Worm (Caenorhabditis elegans): Measurements from ENCODE around the gene F09E10.1.

F09E10.1 gene

DNA sequence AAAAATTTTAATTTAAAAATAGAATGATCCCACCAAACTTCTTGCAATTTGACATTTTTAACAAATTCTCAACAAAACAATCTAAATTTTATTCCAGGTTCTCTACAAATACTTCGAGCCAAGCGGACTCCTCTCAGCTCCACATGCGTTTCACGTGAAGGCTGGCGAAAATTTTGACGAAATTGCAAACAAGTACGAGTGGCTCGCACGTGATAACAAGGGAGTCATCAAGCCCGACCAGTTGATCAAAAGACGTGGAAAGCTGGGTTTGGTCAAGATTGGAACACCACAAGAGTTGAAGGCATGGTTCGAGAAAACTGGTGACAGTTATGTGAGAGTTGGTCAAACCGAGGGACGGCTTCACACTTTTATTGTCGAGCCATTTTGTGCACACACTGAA lies 23.0 kb upstream of the F09E10.1 start:
- TF ChIP-seq him-1 (tag; optimal IDR thresholded peaks at IDR 0.05) (no peak), dao-5 (tag; optimal IDR thresholded peaks at IDR 0.05) (no peak), W03F9.2 (tag; optimal IDR thresholded peaks at IDR 0.05) (no peak)

DNA sequence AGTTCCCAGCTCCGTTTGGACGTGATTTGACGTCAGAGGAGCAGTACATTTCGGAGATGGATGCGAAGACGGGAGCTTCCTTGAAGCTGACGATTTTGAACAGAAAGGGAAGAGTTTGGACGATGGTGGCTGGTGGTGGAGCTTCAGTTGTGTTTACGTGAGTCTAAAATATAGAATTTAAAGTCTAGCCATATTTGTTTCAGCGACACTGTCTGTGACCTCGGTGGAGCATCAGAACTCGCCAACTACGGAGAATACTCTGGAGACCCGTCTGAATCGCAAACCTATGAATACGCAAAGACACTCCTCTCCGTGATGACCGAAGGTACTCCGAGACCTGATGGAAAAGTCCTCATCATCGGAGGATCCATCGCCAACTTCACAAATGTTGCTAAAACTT lies 22.0 kb upstream of the F09E10.1 start:
- TF ChIP-seq dao-5 (tag; optimal IDR thresholded peaks at IDR 0.05) (no peak), W03F9.2 (tag; optimal IDR thresholded peaks at IDR 0.05) (no peak)

DNA sequence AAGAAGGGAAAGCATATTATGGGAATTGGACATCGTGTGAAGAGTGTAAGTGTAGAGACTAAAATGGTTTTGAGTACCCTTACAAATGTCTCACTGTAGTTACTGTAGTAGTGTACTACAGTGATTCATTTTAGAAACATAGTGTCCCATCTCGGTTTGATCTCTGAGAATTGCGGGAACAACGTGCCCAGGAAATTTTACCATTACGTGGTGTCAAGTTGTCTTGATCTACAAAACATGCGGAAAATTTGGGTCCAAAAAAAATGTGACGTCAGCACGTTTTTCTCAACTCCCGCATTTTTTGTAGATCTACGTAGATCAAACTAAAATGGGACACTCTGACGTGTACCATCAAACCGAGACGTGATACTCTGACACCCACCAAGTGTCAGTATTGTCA lies 19.4 kb upstream of the F09E10.1 start:
- TF ChIP-seq W03F9.2 (tag; optimal IDR thresholded peaks at IDR 0.05), result no peak
- no peak for TF ChIP-seq dao-5 (tag; optimal IDR thresholded peaks at IDR 0.05)
- TF ChIP-seq him-1 (tag; optimal IDR thresholded peaks at IDR 0.05), result no peak

DNA sequence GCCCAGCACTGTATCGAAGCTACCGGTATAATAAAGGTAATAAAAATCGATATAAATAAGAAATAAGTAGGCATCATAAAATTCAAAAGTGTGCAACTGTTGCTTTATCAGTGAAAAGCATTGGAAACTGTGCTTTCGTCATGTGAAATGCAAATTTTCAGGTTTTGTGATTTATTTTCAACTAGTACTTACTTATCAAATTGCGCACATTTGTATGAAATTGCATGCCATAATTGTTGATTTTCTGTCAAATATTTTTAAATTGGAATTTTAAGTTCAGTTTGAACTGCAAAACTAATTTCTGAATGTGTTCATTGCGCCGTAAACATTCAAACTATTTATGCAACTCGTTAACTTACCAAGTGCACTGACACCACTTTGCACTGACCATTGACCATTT lies 16.9 kb upstream of the F09E10.1 start, which contains the start of gene D1005.4:
TSS of gene D1005.4 (minus strand) at position 101 of the 400 bp plus-strand sequence.
- TF ChIP-seq him-1 (tag; optimal IDR thresholded peaks at IDR 0.05), result no peak
- no peak for TF ChIP-seq dao-5 (tag; optimal IDR thresholded peaks at IDR 0.05)
- no peak for TF ChIP-seq W03F9.2 (tag; optimal IDR thresholded peaks at IDR 0.05)

DNA sequence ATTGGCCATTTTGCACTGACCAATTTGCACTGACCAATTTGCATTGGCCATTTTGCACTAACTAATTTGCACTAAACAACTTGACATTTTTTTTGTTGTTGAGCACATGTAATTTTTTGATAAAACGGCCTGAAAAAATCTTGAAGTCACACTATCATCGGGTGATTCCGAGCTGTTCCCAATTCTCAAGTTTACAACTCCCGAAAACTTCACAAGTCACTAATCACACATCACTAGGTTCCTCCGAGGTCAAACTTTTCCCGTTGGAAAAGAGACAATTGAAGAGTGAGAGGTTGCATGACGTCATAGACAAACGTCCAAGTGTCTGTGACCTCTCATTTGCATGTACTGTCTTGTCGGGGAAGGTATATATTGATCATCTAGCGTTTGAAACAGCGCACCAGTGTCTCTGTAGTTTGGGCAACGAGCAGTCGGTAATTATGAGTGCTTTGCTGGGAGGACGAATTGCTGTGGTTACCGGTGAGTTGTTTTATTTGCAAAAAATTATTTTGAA lies 16.4 kb upstream of the F09E10.1 start, which contains the start of the genes D1005.10 and dhs-25:
TSS of gene D1005.10 (minus strand) at position 51 of the 514 bp plus-strand sequence.
TSS of gene dhs-25 (plus strand) at position 398 of the 514 bp plus-strand sequence.
- peak; percentile 53 for TF ChIP-seq W03F9.2 (tag; optimal IDR thresholded peaks at IDR 0.05)
- no peak for TF ChIP-seq dao-5 (tag; optimal IDR thresholded peaks at IDR 0.05)

DNA sequence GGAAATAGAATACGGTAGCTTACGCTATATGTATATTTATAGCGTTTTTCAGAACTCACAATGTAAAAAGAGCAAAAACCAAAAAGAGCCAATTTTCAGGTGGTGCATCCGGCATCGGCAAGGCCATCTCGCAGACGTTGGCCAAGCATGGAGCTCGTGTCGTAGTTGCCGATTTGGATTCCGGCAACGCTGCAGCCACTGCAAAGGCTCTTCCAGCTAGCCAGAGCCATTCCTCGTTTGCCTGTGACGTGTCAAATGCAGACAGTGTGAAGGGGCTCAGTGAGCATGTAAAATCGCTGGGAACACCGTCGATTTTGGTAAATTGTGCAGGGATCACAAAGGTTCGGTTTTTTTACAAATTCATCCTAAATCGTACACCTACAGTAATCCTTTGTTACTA lies 15.5 kb upstream of the F09E10.1 start:
- no peak for TF ChIP-seq dao-5 (tag; optimal IDR thresholded peaks at IDR 0.05)
- TF ChIP-seq W03F9.2 (tag; optimal IDR thresholded peaks at IDR 0.05), result no peak
- no peak for TF ChIP-seq him-1 (tag; optimal IDR thresholded peaks at IDR 0.05)

DNA sequence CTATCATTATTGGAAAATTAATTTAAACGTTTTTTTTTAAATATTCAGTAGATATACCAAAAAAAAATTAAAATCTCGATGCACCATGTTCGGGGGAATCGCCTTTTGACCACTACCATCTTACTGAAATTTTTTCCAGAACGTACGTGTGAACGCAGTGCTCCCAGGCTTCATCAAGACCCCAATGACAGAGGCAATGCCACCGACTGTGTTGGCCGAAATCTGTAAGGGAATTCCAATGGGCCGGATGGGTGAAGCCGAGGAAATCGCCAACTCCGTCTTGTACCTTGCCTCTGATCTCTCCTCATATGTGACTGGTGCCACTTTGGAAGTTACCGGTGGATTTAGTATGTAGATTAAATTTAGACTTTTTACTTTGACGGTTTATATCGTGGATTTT lies 13.8 kb upstream of the F09E10.1 start:
- TF ChIP-seq dao-5 (tag; optimal IDR thresholded peaks at IDR 0.05), result no peak
- no peak for TF ChIP-seq W03F9.2 (tag; optimal IDR thresholded peaks at IDR 0.05)
- no peak for TF ChIP-seq him-1 (tag; optimal IDR thresholded peaks at IDR 0.05)

DNA sequence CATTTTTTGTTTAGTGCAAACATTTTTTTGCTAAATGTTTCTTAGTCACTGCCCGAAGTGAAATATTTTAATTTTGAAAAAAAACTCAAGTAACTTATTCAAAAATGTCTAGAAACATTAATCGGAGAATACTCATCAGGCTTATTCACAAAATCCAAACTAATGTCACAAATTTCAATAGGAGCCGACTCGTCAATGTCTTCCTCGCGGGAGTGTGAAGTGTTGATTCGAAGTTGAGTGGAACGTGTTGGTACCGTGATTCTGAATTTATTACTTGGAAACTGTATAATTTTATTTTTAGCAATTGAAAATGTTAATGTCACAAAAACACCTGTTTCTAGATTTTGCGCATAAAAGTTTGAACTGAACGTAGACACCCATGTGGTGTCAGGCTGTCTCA lies 13.0 kb upstream of the F09E10.1 start:
- no peak for TF ChIP-seq dao-5 (tag; optimal IDR thresholded peaks at IDR 0.05)
- TF ChIP-seq him-1 (tag; optimal IDR thresholded peaks at IDR 0.05), result no peak
- TF ChIP-seq W03F9.2 (tag; optimal IDR thresholded peaks at IDR 0.05), result no peak

DNA sequence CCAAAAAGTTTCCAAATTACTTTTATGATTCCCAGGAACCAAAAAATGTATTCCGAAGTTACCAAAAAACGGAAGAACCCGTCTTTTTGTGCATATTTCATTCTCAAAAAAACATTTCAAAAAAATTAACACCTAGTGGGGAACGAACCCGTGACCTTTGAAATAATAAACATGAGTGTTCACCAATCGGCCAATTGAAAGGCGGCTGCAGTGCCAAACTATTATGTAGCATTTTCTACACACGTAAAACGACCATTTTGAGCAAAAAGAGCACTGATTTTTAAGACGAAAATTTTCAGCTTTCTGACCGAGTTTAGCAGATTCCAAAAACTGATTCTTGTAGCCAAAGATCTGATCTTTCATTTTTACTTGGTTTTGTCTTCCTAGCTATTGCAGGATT lies 11.6 kb upstream of the F09E10.1 start:
- TF ChIP-seq him-1 (tag; optimal IDR thresholded peaks at IDR 0.05), result no peak
- no peak for TF ChIP-seq W03F9.2 (tag; optimal IDR thresholded peaks at IDR 0.05)
- TF ChIP-seq dao-5 (tag; optimal IDR thresholded peaks at IDR 0.05), result no peak

DNA sequence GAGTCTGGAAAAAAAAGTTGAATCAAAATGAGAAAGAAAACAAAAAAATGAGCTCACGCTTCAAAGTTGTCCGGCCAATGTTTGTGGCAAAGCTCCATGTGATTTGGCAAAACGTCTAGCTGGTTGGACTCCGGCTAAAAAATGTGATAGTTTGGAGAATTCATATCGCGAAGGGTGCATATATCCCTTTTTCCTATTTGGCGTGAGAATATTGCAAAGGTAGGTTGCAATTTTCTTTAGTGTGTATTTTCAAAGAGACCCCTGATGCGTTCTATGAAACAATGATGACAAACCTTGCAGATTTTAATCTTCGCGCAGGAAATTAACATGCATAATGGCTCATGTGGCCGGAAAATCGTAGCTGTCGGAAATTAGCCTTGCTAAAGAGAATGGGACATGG lies 10.4 kb upstream of the F09E10.1 start:
- TF ChIP-seq dao-5 (tag; optimal IDR thresholded peaks at IDR 0.05) (no peak), him-1 (tag; optimal IDR thresholded peaks at IDR 0.05) (no peak), W03F9.2 (tag; optimal IDR thresholded peaks at IDR 0.05) (no peak)

DNA sequence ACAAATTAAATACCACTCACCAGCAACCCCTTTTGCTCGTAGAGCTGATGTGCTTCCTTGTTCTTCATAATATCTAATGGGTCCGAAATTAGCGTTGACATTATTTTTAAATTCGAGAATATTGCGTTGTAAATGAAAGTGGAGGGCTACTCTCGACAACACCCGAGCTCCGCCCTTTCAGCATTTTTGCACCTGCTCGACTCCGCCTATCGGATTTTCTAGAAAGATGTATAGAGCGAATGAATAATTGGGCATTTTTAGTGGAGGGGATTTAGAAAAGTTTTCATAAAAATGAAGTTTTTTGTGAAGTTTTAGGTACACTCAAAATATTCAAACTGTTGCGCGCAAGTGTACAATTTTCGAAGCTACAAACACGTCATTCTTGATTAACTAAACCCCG lies 8.3 kb upstream of the F09E10.1 start, which contains the start of gene F09E10.5:
TSS of gene F09E10.5 (minus strand) at position 101 of the 400 bp plus-strand sequence.
- TF ChIP-seq him-1 (tag; optimal IDR thresholded peaks at IDR 0.05), result no peak
- no peak for TF ChIP-seq W03F9.2 (tag; optimal IDR thresholded peaks at IDR 0.05)
- TF ChIP-seq dao-5 (tag; optimal IDR thresholded peaks at IDR 0.05), result no peak

DNA sequence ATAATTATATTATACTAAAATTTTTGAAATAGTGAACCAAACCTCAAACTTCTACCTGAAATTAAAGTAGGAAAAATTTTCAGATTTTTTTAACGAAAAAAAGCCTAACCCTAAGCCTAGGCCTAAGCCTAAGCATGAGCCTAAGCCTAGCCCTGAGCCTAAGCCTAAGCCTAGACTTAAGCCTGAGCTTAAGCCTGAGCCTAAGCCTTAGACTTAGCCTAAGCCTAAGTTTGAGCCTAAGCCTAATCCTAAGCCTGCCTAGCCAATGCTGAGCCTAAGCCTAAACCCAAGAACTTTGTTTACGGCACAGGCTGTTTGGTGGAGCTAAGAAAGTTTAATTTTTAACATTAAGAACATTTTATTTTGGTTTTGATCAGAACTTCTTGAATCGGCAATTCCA lies 6.6 kb upstream of the F09E10.1 start:
- no peak for TF ChIP-seq W03F9.2 (tag; optimal IDR thresholded peaks at IDR 0.05)
- no peak for TF ChIP-seq him-1 (tag; optimal IDR thresholded peaks at IDR 0.05)
- no peak for TF ChIP-seq dao-5 (tag; optimal IDR thresholded peaks at IDR 0.05)

DNA sequence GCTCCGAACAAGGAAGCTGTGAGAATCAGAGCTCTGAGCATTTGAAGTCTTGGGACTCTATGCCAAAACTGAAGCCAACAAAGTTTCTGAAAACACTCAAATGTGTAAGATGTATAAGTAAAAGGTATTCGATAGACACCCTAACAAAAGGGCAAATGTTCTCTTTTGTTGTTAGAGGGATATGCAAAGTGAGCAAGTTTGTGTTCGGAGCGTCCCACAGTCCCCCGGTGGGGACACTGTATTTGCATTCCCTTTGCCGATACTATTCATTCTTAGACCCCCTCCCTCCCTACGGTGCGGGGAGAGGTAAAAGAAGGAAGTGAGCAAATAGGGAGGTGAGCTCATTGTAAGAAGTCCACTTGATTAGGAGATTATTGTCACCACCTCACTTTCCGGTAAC lies 5.0 kb upstream of the F09E10.1 start, which contains the start of gene F09E10.6:
TSS of gene F09E10.6 (minus strand) at position 101 of the 400 bp plus-strand sequence.
- TF ChIP-seq dao-5 (tag; optimal IDR thresholded peaks at IDR 0.05) (no peak), him-1 (tag; optimal IDR thresholded peaks at IDR 0.05) (no peak), W03F9.2 (tag; optimal IDR thresholded peaks at IDR 0.05) (no peak)

DNA sequence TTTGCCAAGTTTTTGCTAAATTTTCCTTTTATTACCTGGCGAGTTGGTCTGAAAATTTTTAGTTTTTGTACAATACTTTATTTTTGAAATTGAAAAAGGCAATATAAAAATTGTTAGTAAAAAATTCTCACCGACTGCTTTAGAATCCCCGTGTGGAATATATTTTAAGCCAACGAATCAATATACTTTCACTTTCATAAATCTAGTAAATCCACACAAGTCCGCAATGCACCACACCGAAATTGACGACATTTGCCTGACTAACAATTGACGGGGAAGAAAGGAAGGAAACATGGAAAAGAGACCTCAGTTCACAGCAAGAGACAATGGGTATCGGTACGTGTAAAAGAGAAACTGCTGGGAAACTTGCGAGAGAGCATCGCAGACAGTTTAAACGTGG lies 3.1 kb upstream of the F09E10.1 start:
- no peak for TF ChIP-seq dao-5 (tag; optimal IDR thresholded peaks at IDR 0.05)
- no peak for TF ChIP-seq W03F9.2 (tag; optimal IDR thresholded peaks at IDR 0.05)

DNA sequence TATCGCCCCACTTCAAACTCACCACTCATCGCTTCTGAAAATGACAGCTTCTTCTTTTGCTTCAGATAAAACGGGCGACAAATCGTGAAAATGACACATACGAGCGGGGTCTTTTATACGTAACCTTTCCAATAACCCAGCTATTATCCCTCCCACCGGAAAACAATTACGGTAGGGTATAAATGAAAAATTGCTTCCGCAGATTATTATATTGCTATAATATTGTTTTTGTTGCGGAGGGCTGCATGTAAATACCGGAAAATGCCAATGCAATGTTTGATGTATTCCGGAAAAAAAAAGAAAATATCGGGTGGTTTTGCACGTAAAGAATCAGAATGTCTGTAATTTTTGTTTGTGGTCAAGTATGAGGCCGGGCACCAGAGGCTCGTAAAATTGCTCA lies 838 bp upstream of the F09E10.1 start, which contains the start of gene F09E10.7:
TSS of gene F09E10.7 (minus strand) at position 101 of the 400 bp plus-strand sequence.
- TF ChIP-seq W03F9.2 (tag; optimal IDR thresholded peaks at IDR 0.05), result no peak
- no peak for TF ChIP-seq dao-5 (tag; optimal IDR thresholded peaks at IDR 0.05)
- TF ChIP-seq him-1 (tag; optimal IDR thresholded peaks at IDR 0.05), result no peak

Measured in whole organism, L4/young adult.